Fruit fly (Drosophila melanogaster) whole organism, wandering third instar larva: ENCODE data around the gene CG12519.
A peak's percentile ranks its signal among the peaks of the same experiment; 100 is the strongest.

ENCODE experiments used
- Dfd ChIP-seq: fragments of >200 bp; optimal IDR thresholded peaks from 2 replicates; lab custom pipeline; 2017; ENCODE audit warnings: missing biosample characterization, missing genetic modification characterization
- Rel ChIP-seq, 2 experiments: fragments of 200-800 bp; sonication (Bioruptor generic) in 1 of 2; optimal IDR thresholded peaks; 2 replicates in 1 of 2; 3 replicates in 1 of 2; lab custom pipeline; 2016 to 2019; ENCODE audit warnings: mild to moderate bottlenecking in 2 of 2, missing biosample characterization in 2 of 2, missing genetic modification characterization in 2 of 2, moderate library complexity in 1 of 2
- Sp1 ChIP-seq: fragments of 200-800 bp; sonication (Bioruptor generic); optimal IDR thresholded peaks from 3 replicates; lab custom pipeline; 2019; ENCODE audit warnings: missing biosample characterization, mild to moderate bottlenecking, missing genetic modification characterization, moderate library complexity
- Vsx2 ChIP-seq: fragments of 200-300, 225-300 bp; sonication (Bioruptor generic); optimal IDR thresholded peaks from 2 replicates; lab custom pipeline; 2018; ENCODE audit warnings: missing biosample characterization, missing genetic modification characterization; ENCODE audit not compliant: partially characterized antibody
- dsf ChIP-seq: sonication (Bioruptor generic); optimal IDR thresholded peaks from 2 replicates; lab custom pipeline; 2016; ENCODE audit warnings: missing biosample characterization, missing genetic modification characterization, borderline replicate concordance
- fru ChIP-seq: fragments of 200-800 bp; sonication (Bioruptor generic); optimal IDR thresholded peaks from 3 replicates; lab custom pipeline; 2016; ENCODE audit warnings: missing biosample characterization, mild to moderate bottlenecking, missing genetic modification characterization
- psq ChIP-seq: fragments of 200-800 bp; sonication (Bioruptor generic); optimal IDR thresholded peaks from 3 replicates; lab custom pipeline; 2017; ENCODE audit warnings: missing biosample characterization, mild to moderate bottlenecking, missing genetic modification characterization, moderate library complexity
- usp ChIP-seq: fragments of >200 bp; optimal IDR thresholded peaks from 2 replicates; lab custom pipeline; 2017; ENCODE audit warnings: missing biosample characterization, missing genetic modification characterization

DNA sequence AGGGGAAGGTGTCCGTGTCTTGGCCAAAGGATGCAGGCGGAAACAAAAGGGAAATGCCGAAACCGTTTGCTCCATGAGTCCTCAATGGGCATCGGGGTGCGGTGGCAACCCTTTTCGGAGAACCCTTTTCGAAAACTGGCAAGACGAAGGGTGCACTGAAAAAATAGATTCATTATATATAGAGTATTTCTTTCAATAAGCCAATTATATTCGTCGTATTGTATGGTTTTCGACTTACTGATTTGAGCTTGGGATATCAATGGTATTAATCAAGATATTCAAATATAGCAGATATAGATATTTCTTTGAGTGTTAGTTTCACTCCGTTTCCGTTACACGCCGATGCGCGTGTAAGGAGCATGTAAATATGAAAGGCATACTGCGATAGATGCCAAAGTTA, 30.1 kb upstream of the CG12519 start:
- TF ChIP-seq Rel (GFP tag; optimal IDR thresholded peaks at IDR 0.05; lab: Kevin White, UChicago), result no peak
- TF ChIP-seq Rel (tag; optimal IDR thresholded peaks at IDR 0.05; lab: Kevin White, UChicago), result no peak
- no peak for TF ChIP-seq Dfd (GFP tag; lab: Kevin White, UChicago)
- no peak for TF ChIP-seq Vsx2 (GFP tag; lab: Kevin White, UChicago)
- no peak for TF ChIP-seq psq (GFP tag; lab: Kevin White, UChicago)
- no peak for TF ChIP-seq usp (GFP tag; lab: Kevin White, UChicago)
- TF ChIP-seq dsf, result no peak
- TF ChIP-seq fru (GFP tag; lab: Kevin White, UChicago), result peak; percentile 21
- peak; percentile 27 for TF ChIP-seq Sp1
